Fruit fly (Drosophila melanogaster) whole organism, embryonic: ENCODE results near the gene Rtc1.

Experiments used
- Abd-B ChIP-seq: fragments of 200-800 bp; sonication (Bioruptor generic); optimal IDR thresholded peaks from 2 replicates; lab custom pipeline; 2018; ENCODE audit warnings: missing biosample characterization, mild to moderate bottlenecking, missing genetic modification characterization, moderate library complexity
- Blimp-1 ChIP-seq: fragments of 200-800 bp; sonication (Bioruptor generic); optimal IDR thresholded peaks from 3 replicates; lab custom pipeline; 2018; ENCODE audit warnings: missing biosample characterization, missing genetic modification characterization, mild to moderate bottlenecking, moderate library complexity, missing genetic modification reagents
- CG10431 ChIP-seq: fragments of 200-800 bp; sonication (Bioruptor generic); optimal IDR thresholded peaks from 3 replicates; lab custom pipeline; 2018; ENCODE audit warnings: missing biosample characterization, mild to moderate bottlenecking, missing genetic modification characterization
- CG11504 ChIP-seq: fragments of 200-800 bp; sonication (Bioruptor generic); optimal IDR thresholded peaks from 3 replicates; lab custom pipeline; 2019; ENCODE audit warnings: missing biosample characterization, mild to moderate bottlenecking, missing genetic modification characterization, moderate library complexity
- CG12104 ChIP-seq: fragments of 200-800 bp; sonication (Bioruptor generic); optimal IDR thresholded peaks from 3 replicates; lab custom pipeline; 2016; ENCODE audit warnings: missing biosample characterization, missing genetic modification characterization
- CG15011 ChIP-seq: fragments of 200-800 bp; sonication (Bioruptor generic); optimal IDR thresholded peaks from 3 replicates; lab custom pipeline; 2018; ENCODE audit warnings: missing biosample characterization, mild to moderate bottlenecking, missing genetic modification characterization
- CG15601 ChIP-seq: fragments of 200-800 bp; sonication (Bioruptor generic); optimal IDR thresholded peaks from 3 replicates; lab custom pipeline; 2019; ENCODE audit warnings: missing biosample characterization, mild to moderate bottlenecking, missing genetic modification characterization, moderate library complexity
- CG17912 ChIP-seq: fragments of 200-800 bp; sonication (Bioruptor generic); optimal IDR thresholded peaks from 2 replicates; lab custom pipeline; 2018; ENCODE audit warnings: missing biosample characterization, mild to moderate bottlenecking, missing genetic modification characterization
- CG18619 ChIP-seq: fragments of 200-800 bp; sonication (Bioruptor generic); optimal IDR thresholded peaks from 3 replicates; lab custom pipeline; 2017; ENCODE audit warnings: missing biosample characterization, mild to moderate bottlenecking, missing genetic modification characterization
- CG30403 ChIP-seq: fragments of 200-800 bp; sonication (Bioruptor generic); optimal IDR thresholded peaks from 3 replicates; lab custom pipeline; 2016; ENCODE audit warnings: missing biosample characterization, missing genetic modification characterization
- CG33557 ChIP-seq: fragments of 200-800 bp; sonication (Bioruptor generic); optimal IDR thresholded peaks from 2 replicates; lab custom pipeline; 2019; ENCODE audit warnings: missing biosample characterization, mild to moderate bottlenecking, missing genetic modification characterization, moderate library complexity
- CG4404 ChIP-seq: fragments of 200-800 bp; sonication (Bioruptor generic); IDR thresholded peaks from 2 replicates; pipeline ENCODE4 v1.3.6; 2022; ENCODE audit warnings: missing biosample characterization, missing genetic modification characterization
- CG5180 ChIP-seq: fragments of 200-800 bp; sonication (Bioruptor generic); optimal IDR thresholded peaks from 3 replicates; lab custom pipeline; 2017; ENCODE audit warnings: missing biosample characterization, missing genetic modification characterization, mild to moderate bottlenecking, moderate library complexity, missing genetic modification reagents
- CG6272 ChIP-seq: fragments of 200-800 bp; sonication (Bioruptor generic); IDR thresholded peaks from 2 replicates; pipeline ENCODE4 v1.3.6; 2022; ENCODE audit warnings: missing biosample characterization, missing genetic modification characterization
- CG8281 ChIP-seq: fragments of 200-800 bp; sonication (Bioruptor generic); optimal IDR thresholded peaks from 2 replicates; lab custom pipeline; 2018; ENCODE audit warnings: missing biosample characterization, mild to moderate bottlenecking, missing genetic modification characterization, moderate library complexity
- CG8944 ChIP-seq: fragments of 200-800 bp; sonication (Bioruptor generic); optimal IDR thresholded peaks from 3 replicates; lab custom pipeline; 2016; ENCODE audit warnings: missing biosample characterization, missing genetic modification characterization
- CoRest ChIP-seq: fragments of 200-800 bp; sonication (Bioruptor generic); optimal IDR thresholded peaks from 3 replicates; lab custom pipeline; 2018; ENCODE audit warnings: missing biosample characterization, mild to moderate bottlenecking, missing genetic modification characterization, moderate library complexity
- Dip2 ChIP-seq: fragments of 200-800 bp; sonication (Bioruptor generic); IDR thresholded peaks from 2 replicates; pipeline ENCODE4 v1.3.6; 2022; ENCODE audit warnings: missing biosample characterization, missing genetic modification characterization
- Dip3 ChIP-seq: fragments of 200-800 bp; sonication (Bioruptor generic); optimal IDR thresholded peaks from 3 replicates; lab custom pipeline; 2016; ENCODE audit warnings: missing biosample characterization, missing genetic modification characterization
- Drgx ChIP-seq: fragments of 200-800 bp; sonication (Bioruptor generic); IDR thresholded peaks from 2 replicates; pipeline ENCODE4 v1.3.6; 2022; ENCODE audit warnings: missing biosample characterization, missing genetic modification characterization
- Ets65A ChIP-seq: fragments of 200-800 bp; sonication (Bioruptor generic); peaks from one replicate; lab custom pipeline; 2016; ENCODE audit warnings: missing biosample characterization, missing genetic modification characterization
- Fer3 ChIP-seq: fragments of 200-800 bp; sonication (Bioruptor generic); optimal IDR thresholded peaks from 2 replicates; lab custom pipeline; 2018; ENCODE audit warnings: missing biosample characterization, mild to moderate bottlenecking, missing genetic modification characterization, moderate library complexity
- Hand ChIP-seq: fragments of 200-800 bp; sonication (Bioruptor generic); optimal IDR thresholded peaks from 2 replicates; lab custom pipeline; 2017; ENCODE audit warnings: mild to moderate bottlenecking, missing biosample characterization, missing genetic modification reagents, missing genetic modification characterization
- Hey ChIP-seq: fragments of 200-800 bp; sonication (Bioruptor generic); optimal IDR thresholded peaks from 3 replicates; lab custom pipeline; 2018; ENCODE audit warnings: missing biosample characterization, mild to moderate bottlenecking, missing genetic modification characterization
- Hsf ChIP-seq: fragments of 200-800 bp; sonication (Bioruptor generic); optimal IDR thresholded peaks from 3 replicates; lab custom pipeline; 2016; ENCODE audit warnings: missing biosample characterization, missing genetic modification characterization
- Sox100B ChIP-seq: fragments of 200-800 bp; sonication (Bioruptor generic); optimal IDR thresholded peaks from 3 replicates; lab custom pipeline; 2018; ENCODE audit warnings: missing biosample characterization, mild to moderate bottlenecking, missing genetic modification characterization
- Stat92E ChIP-seq, 3 experiments: fragments of >200 bp in 2 of 3; fragments of 200-800 bp in 1 of 3; sonication (Bioruptor generic) in 1 of 3; optimal IDR thresholded peaks; 2 replicates each; lab custom pipeline; 2017 to 2019; ENCODE audit warnings: missing biosample characterization in 3 of 3, missing genetic modification characterization in 3 of 3, mild to moderate bottlenecking in 1 of 3, moderate library complexity in 1 of 3
- Trl ChIP-seq, 3 experiments: fragments of >200 bp in 2 of 3; fragments of 200-800 bp in 1 of 3; sonication (Bioruptor generic) in 1 of 3; optimal IDR thresholded peaks; 2 replicates in 1 of 3; 3 replicates in 2 of 3; lab custom pipeline; 2016 to 2017; ENCODE audit warnings: missing biosample characterization in 1 of 3, missing genetic modification characterization in 1 of 3
- chn ChIP-seq: fragments of 200-800 bp; sonication (Bioruptor generic); optimal IDR thresholded peaks from 2 replicates; lab custom pipeline; 2016; ENCODE audit warnings: missing biosample characterization, missing genetic modification characterization
- croc ChIP-seq: fragments of 200-800 bp; sonication (Bioruptor generic); conservative IDR thresholded peaks from 3 replicates; pipeline ENCODE4 v1.3.6; 2022; ENCODE audit warnings: missing biosample characterization, missing genetic modification characterization
- crol ChIP-seq: fragments of 200-800 bp; sonication (Bioruptor generic); IDR thresholded peaks from 2 replicates; pipeline ENCODE4 v1.3.6; 2022; ENCODE audit warnings: missing biosample characterization, missing genetic modification characterization
- dmrt99B ChIP-seq: fragments of 200-800 bp; sonication (Bioruptor generic); optimal IDR thresholded peaks from 2 replicates; lab custom pipeline; 2018; ENCODE audit warnings: missing biosample characterization, mild to moderate bottlenecking, missing genetic modification characterization, moderate library complexity
- ewg ChIP-seq: fragments of 200-800 bp; sonication (Bioruptor generic); optimal IDR thresholded peaks from 3 replicates; lab custom pipeline; 2017; ENCODE audit warnings: mild to moderate bottlenecking, missing biosample characterization, missing genetic modification reagents, missing genetic modification characterization
- gfzf ChIP-seq: fragments of 200-800 bp; sonication (Bioruptor generic); optimal IDR thresholded peaks from 2 replicates; lab custom pipeline; 2016; ENCODE audit warnings: missing biosample characterization, mild to moderate bottlenecking, missing genetic modification characterization, moderate library complexity
- grau ChIP-seq: fragments of 200-800 bp; optimal IDR thresholded peaks from 3 replicates; lab custom pipeline; 2019; ENCODE audit warnings: missing biosample characterization, mild to moderate bottlenecking, missing genetic modification characterization, moderate library complexity
- gsb-n ChIP-seq: fragments of 200-800 bp; sonication (Bioruptor generic); optimal IDR thresholded peaks from 3 replicates; lab custom pipeline; 2018; ENCODE audit warnings: missing biosample characterization, mild to moderate bottlenecking, missing genetic modification characterization
- kay ChIP-seq: fragments of 200-800 bp; sonication (Bioruptor generic); optimal IDR thresholded peaks from 2 replicates; lab custom pipeline; 2016; ENCODE audit warnings: missing biosample characterization, missing genetic modification characterization
- maf-S ChIP-seq: fragments of 200-800 bp; sonication (Bioruptor generic); optimal IDR thresholded peaks from 2 replicates; lab custom pipeline; 2016; ENCODE audit warnings: missing biosample characterization, missing genetic modification characterization
- nerfin-1 ChIP-seq: fragments of 200-800 bp; sonication (Bioruptor generic); optimal IDR thresholded peaks from 3 replicates; lab custom pipeline; 2019; ENCODE audit warnings: missing biosample characterization, mild to moderate bottlenecking, missing genetic modification characterization, moderate library complexity
- oc ChIP-seq: fragments of 200-800 bp; sonication (Bioruptor generic); optimal IDR thresholded peaks from 2 replicates; lab custom pipeline; 2018; ENCODE audit warnings: missing biosample characterization, mild to moderate bottlenecking, missing genetic modification characterization, moderate library complexity
- pho ChIP-seq: fragments of 200-800 bp; sonication (Bioruptor generic); optimal IDR thresholded peaks from 2 replicates; lab custom pipeline; 2016; ENCODE audit warnings: missing biosample characterization, missing genetic modification characterization
- ro ChIP-seq: fragments of 200-800 bp; sonication (Bioruptor generic); IDR thresholded peaks from 2 replicates; pipeline ENCODE4 v1.3.6; 2022; ENCODE audit warnings: missing biosample characterization, missing genetic modification characterization
- scrt ChIP-seq: fragments of 200-800 bp; sonication (Bioruptor generic); optimal IDR thresholded peaks from 2 replicates; lab custom pipeline; 2018; ENCODE audit warnings: missing biosample characterization, mild to moderate bottlenecking, missing genetic modification characterization, moderate library complexity
- tin ChIP-seq: fragments of 200-800 bp; sonication (Bioruptor generic); optimal IDR thresholded peaks from 3 replicates; lab custom pipeline; 2016; ENCODE audit warnings: missing biosample characterization, missing genetic modification characterization
- trh ChIP-seq: fragments of 200-800 bp; sonication (Bioruptor generic); optimal IDR thresholded peaks from 2 replicates; lab custom pipeline; 2016; ENCODE audit warnings: missing biosample characterization, missing genetic modification characterization
- yki ChIP-seq: fragments of >200 bp; optimal IDR thresholded peaks from 3 replicates; lab custom pipeline; 2018
- z ChIP-seq: fragments of 200-800 bp; sonication (Bioruptor generic); IDR thresholded peaks from 3 replicates; pipeline ENCODE4 v1.3.6; 2022; ENCODE audit warnings: missing biosample characterization, missing genetic modification characterization
- zfh1 ChIP-seq: fragments of 200-800 bp; sonication (Bioruptor generic); IDR thresholded peaks from 3 replicates; pipeline ENCODE4 v1.3.6; 2022; ENCODE audit warnings: missing biosample characterization, missing genetic modification characterization

Gene Rtc1

dm6 chrX:13783958-13784907, 27.3 kb downstream of the Rtc1 start (continued):
- TF ChIP-seq ewg (GFP tag; lab: Kevin White, UChicago) (peak; percentile 41), CG18619 (peak; percentile 35), yki (lab: Kevin White, UChicago) (no peak), CG15011 (GFP tag; lab: Kevin White, UChicago) (peak; percentile 10), CG17912 (GFP tag; lab: Kevin White, UChicago) (no peak), Trl (optimal IDR thresholded peaks at IDR 0.05; lab: Kevin White, UChicago) (peak; percentile 49 to 63), Trl (GFP tag; optimal IDR thresholded peaks at IDR 0.05; lab: Kevin White, UChicago) (no peak), CoRest (tag; lab: Kevin White, UChicago) (peak; percentile 52), Drgx (GFP tag; lab: Robert Waterston, UW) (peak; percentile 66), CG5180 (GFP tag; lab: Kevin White, UChicago) (peak; percentile 44), CG10431 (GFP tag; lab: Kevin White, UChicago) (peak; percentile 27), crol (no peak), chn (GFP tag; lab: Kevin White, UChicago) (peak; percentile 32), zfh1 (GFP tag; lab: Robert Waterston, UW) (peak; percentile 41; the same call in 1 of the 3 replicates), Hsf (GFP tag; lab: Kevin White, UChicago) (peak; percentile 65), CG8281 (peak; percentile 32), kay (GFP tag; lab: Kevin White, UChicago) (no peak), CG4404 (GFP tag; lab: Robert Waterston, UW) (0 out of 2 replicates have a peak, but pooled peaks have one; percentile 7), CG33557 (GFP tag; lab: Kevin White, UChicago) (no peak), scrt (GFP tag; lab: Kevin White, UChicago) (peak; percentile 10), gfzf (no peak), dmrt99B (tag; lab: Kevin White, UChicago) (peak; percentile 81), Blimp-1 (GFP tag; lab: Kevin White, UChicago) (peak; percentile 60), CG12104 (GFP tag; lab: Kevin White, UChicago) (peak; percentile 33), Abd-B (peak; percentile 1), Stat92E (GFP tag; optimal IDR thresholded peaks at IDR 0.05; lab: Kevin White, UChicago) (no peak), CG11504 (peak; percentile 78), z (GFP tag; lab: Robert Waterston, UW) (no peak), CG15601 (tag; lab: Kevin White, UChicago) (peak; percentile 26), pho (GFP tag; lab: Kevin White, UChicago) (peak; percentile 6), Hand (GFP tag; lab: Kevin White, UChicago) (peak; percentile 36), Fer3 (peak; percentile 11), CG6272 (GFP tag; lab: Robert Waterston, UW) (no peak), oc (peak; percentile 77), nerfin-1 (tag; lab: Kevin White, UChicago) (peak; percentile 40), CG8944 (GFP tag; lab: Kevin White, UChicago) (peak; percentile 36), trh (GFP tag; lab: Kevin White, UChicago) (peak; percentile 5), croc (GFP tag; lab: Robert Waterston, UW) (peak; percentile 41; the same call in 2 of the 3 replicates), Sox100B (GFP tag; lab: Kevin White, UChicago) (peak; percentile 71), Ets65A (peak; percentile 91), CG30403 (peak; percentile 67), maf-S (GFP tag; lab: Kevin White, UChicago) (peak; percentile 14), ro (GFP tag; lab: Robert Waterston, UW) (no peak), Dip3 (GFP tag; lab: Kevin White, UChicago) (peak; percentile 4), gsb-n (no peak), Dip2 (GFP tag; lab: Robert Waterston, UW) (no peak), grau (tag; lab: Kevin White, UChicago) (peak; percentile 49), Hey (tag; lab: Kevin White, UChicago) (no peak), tin (GFP tag; lab: Kevin White, UChicago) (peak; percentile 45)
